Fruit fly (Drosophila melanogaster) whole organism, embryonic: ENCODE measurements around the gene slpr.

ENCODE experiments used
- Awh ChIP-seq: fragments of 200-800 bp; sonication (Bioruptor generic); IDR thresholded peaks from 2 replicates; pipeline ENCODE4, ENCODE4 v1.3.6; 2022; ENCODE audit warnings: missing biosample characterization, missing genetic modification characterization
- CG10209 ChIP-seq: fragments of 200-800 bp; sonication (Bioruptor generic); optimal IDR thresholded peaks from 3 replicates; lab custom pipeline; 2017; ENCODE audit warnings: missing biosample characterization, mild to moderate bottlenecking, missing genetic modification characterization, missing genetic modification reagents
- CG10431 ChIP-seq: fragments of 200-800 bp; sonication (Bioruptor generic); optimal IDR thresholded peaks from 3 replicates; lab custom pipeline; 2018; ENCODE audit warnings: missing biosample characterization, mild to moderate bottlenecking, missing genetic modification characterization
- CG10462 ChIP-seq: fragments of 200-800 bp; sonication (Bioruptor generic); optimal IDR thresholded peaks from 2 replicates; lab custom pipeline; 2016; ENCODE audit warnings: missing biosample characterization, missing genetic modification characterization
- CG10543 ChIP-seq: fragments of 200-800 bp; sonication (Bioruptor generic); optimal IDR thresholded peaks from 3 replicates; lab custom pipeline; 2017; ENCODE audit warnings: missing biosample characterization, mild to moderate bottlenecking, missing genetic modification characterization, moderate library complexity
- CG10565 ChIP-seq: fragments of 200-800 bp; sonication (Bioruptor generic); optimal IDR thresholded peaks from 3 replicates; lab custom pipeline; 2016; ENCODE audit warnings: missing biosample characterization, mild to moderate bottlenecking, missing genetic modification characterization
- CG13894 ChIP-seq: fragments of 200-800 bp; sonication (Bioruptor generic); optimal IDR thresholded peaks from 3 replicates; lab custom pipeline; 2018; ENCODE audit warnings: missing biosample characterization, mild to moderate bottlenecking, missing genetic modification characterization, moderate library complexity
- CG14441 ChIP-seq: fragments of 200-800 bp; sonication (Bioruptor generic); IDR thresholded peaks from 2 replicates; pipeline ENCODE4 v1.3.6; 2022; ENCODE audit warnings: missing biosample characterization, missing genetic modification characterization
- CG15011 ChIP-seq: fragments of 200-800 bp; sonication (Bioruptor generic); optimal IDR thresholded peaks from 3 replicates; lab custom pipeline; 2018; ENCODE audit warnings: missing biosample characterization, mild to moderate bottlenecking, missing genetic modification characterization
- CG1529 ChIP-seq: fragments of 200-800 bp; sonication (Bioruptor generic); optimal IDR thresholded peaks from 3 replicates; lab custom pipeline; 2018; ENCODE audit warnings: missing biosample characterization, missing genetic modification characterization
- CG15601 ChIP-seq: fragments of 200-800 bp; sonication (Bioruptor generic); optimal IDR thresholded peaks from 3 replicates; lab custom pipeline; 2019; ENCODE audit warnings: missing biosample characterization, mild to moderate bottlenecking, missing genetic modification characterization, moderate library complexity
- CG17328 ChIP-seq: fragments of 200-800 bp; sonication (Bioruptor generic); IDR thresholded peaks from 2 replicates; pipeline ENCODE4 v1.3.6; 2022; ENCODE audit warnings: missing biosample characterization, missing genetic modification characterization
- CG18262 ChIP-seq: fragments of 200-800 bp; optimal IDR thresholded peaks from 3 replicates; lab custom pipeline; 2019; ENCODE audit warnings: missing biosample characterization, mild to moderate bottlenecking, missing genetic modification characterization, moderate library complexity
- CG1832 ChIP-seq: fragments of 200-800 bp; sonication (Bioruptor generic); optimal IDR thresholded peaks from 2 replicates; lab custom pipeline; 2017; ENCODE audit warnings: missing biosample characterization, mild to moderate bottlenecking, missing genetic modification characterization, inconsistent platforms
- CG18599 ChIP-seq: fragments of 200-800 bp; sonication (Bioruptor generic); optimal IDR thresholded peaks from 3 replicates; lab custom pipeline; 2017; ENCODE audit warnings: missing biosample characterization, missing genetic modification characterization, mild to moderate bottlenecking, moderate library complexity, missing genetic modification reagents
- CG18619 ChIP-seq: fragments of 200-800 bp; sonication (Bioruptor generic); optimal IDR thresholded peaks from 3 replicates; lab custom pipeline; 2017; ENCODE audit warnings: missing biosample characterization, mild to moderate bottlenecking, missing genetic modification characterization
- CG3163 ChIP-seq: fragments of 200-800 bp; sonication (Bioruptor generic); optimal IDR thresholded peaks from 3 replicates; lab custom pipeline; 2016; ENCODE audit warnings: missing biosample characterization, missing genetic modification characterization
- CG32767 ChIP-seq: fragments of 200-800 bp; sonication (Bioruptor generic); IDR thresholded peaks from 2 replicates; pipeline ENCODE4 v1.3.6; 2022; ENCODE audit warnings: missing biosample characterization, missing genetic modification characterization
- CG6689 ChIP-seq: fragments of 200-800 bp; sonication (Bioruptor generic); IDR thresholded peaks from 2 replicates; pipeline ENCODE4 v1.3.6; 2022; ENCODE audit warnings: missing biosample characterization, missing genetic modification characterization
- CG7556 ChIP-seq: fragments of 200-800 bp; sonication (Bioruptor generic); optimal IDR thresholded peaks from 2 replicates; lab custom pipeline; 2017; ENCODE audit warnings: missing biosample characterization, mild to moderate bottlenecking, missing genetic modification characterization
- CG7745 ChIP-seq: fragments of 200-800 bp; sonication (Bioruptor generic); optimal IDR thresholded peaks from 2 replicates; lab custom pipeline; 2018; ENCODE audit warnings: missing biosample characterization, mild to moderate bottlenecking, missing genetic modification characterization, moderate library complexity
- CG7987 ChIP-seq: fragments of 200-800 bp; sonication (Bioruptor generic); optimal IDR thresholded peaks from 2 replicates; lab custom pipeline; 2018; ENCODE audit warnings: missing biosample characterization, mild to moderate bottlenecking, missing genetic modification characterization, moderate library complexity
- CG8281 ChIP-seq: fragments of 200-800 bp; sonication (Bioruptor generic); optimal IDR thresholded peaks from 2 replicates; lab custom pipeline; 2018; ENCODE audit warnings: missing biosample characterization, mild to moderate bottlenecking, missing genetic modification characterization, moderate library complexity
- CG9727 ChIP-seq: fragments of 200-800 bp; sonication (Bioruptor generic); optimal IDR thresholded peaks from 3 replicates; lab custom pipeline; 2017; ENCODE audit warnings: missing biosample characterization, mild to moderate bottlenecking, missing genetic modification characterization
- Dbx ChIP-seq: fragments of 200-800 bp; sonication (Bioruptor generic); IDR thresholded peaks from 3 replicates; pipeline ENCODE4 v1.3.6; 2022; ENCODE audit warnings: missing biosample characterization, missing genetic modification characterization
- HLHmδ ChIP-seq: fragments of 200-800 bp; sonication (Bioruptor generic); optimal IDR thresholded peaks from 2 replicates; lab custom pipeline; 2018; ENCODE audit warnings: missing biosample characterization, mild to moderate bottlenecking, missing genetic modification characterization, moderate library complexity
- HmgZ ChIP-seq: fragments of 200-800 bp; sonication (Bioruptor generic); optimal IDR thresholded peaks from 2 replicates; lab custom pipeline; 2018; ENCODE audit warnings: missing biosample characterization, mild to moderate bottlenecking, missing genetic modification characterization
- Med ChIP-seq: fragments of 200-800 bp; sonication (Bioruptor generic); peaks from one replicate; lab custom pipeline; 2016; ENCODE audit warnings: missing biosample characterization, missing genetic modification characterization, mild to moderate bottlenecking, inconsistent platforms, moderate library complexity
- NC2β ChIP-seq: fragments of 200-800 bp; sonication (Bioruptor generic); optimal IDR thresholded peaks from 2 replicates; lab custom pipeline; 2016; ENCODE audit warnings: missing biosample characterization, missing genetic modification characterization
- Poxn ChIP-seq: fragments of 200-800 bp; sonication (Bioruptor generic); IDR thresholded peaks from 2 replicates; pipeline ENCODE4 v1.3.6; 2022; ENCODE audit warnings: missing biosample characterization, missing genetic modification characterization
- Sox100B ChIP-seq: fragments of 200-800 bp; sonication (Bioruptor generic); optimal IDR thresholded peaks from 3 replicates; lab custom pipeline; 2018; ENCODE audit warnings: missing biosample characterization, mild to moderate bottlenecking, missing genetic modification characterization
- Spps ChIP-seq: fragments of 200-800 bp; sonication (Bioruptor generic); optimal IDR thresholded peaks from 2 replicates; lab custom pipeline; 2018; ENCODE audit warnings: missing biosample characterization, mild to moderate bottlenecking, missing genetic modification characterization
- Sry-β ChIP-seq: fragments of 200-800 bp; sonication (Bioruptor generic); optimal IDR thresholded peaks from 2 replicates; lab custom pipeline; 2018; ENCODE audit warnings: missing biosample characterization, mild to moderate bottlenecking, missing genetic modification characterization, moderate library complexity
- Xrp1 ChIP-seq: fragments of 200-800 bp; sonication (Bioruptor generic); IDR thresholded peaks from 2 replicates; pipeline ENCODE4 v1.3.6; 2022; ENCODE audit warnings: missing biosample characterization, missing genetic modification characterization
- aop ChIP-seq: fragments of 200-800 bp; sonication (Bioruptor generic); IDR thresholded peaks from 2 replicates; pipeline ENCODE4 v1.3.6; 2022; ENCODE audit warnings: missing biosample characterization, missing genetic modification characterization
- croc ChIP-seq: fragments of 200-800 bp; sonication (Bioruptor generic); conservative IDR thresholded peaks from 3 replicates; pipeline ENCODE4 v1.3.6; 2022; ENCODE audit warnings: missing biosample characterization, missing genetic modification characterization
- ems ChIP-seq: fragments of 200-800 bp; sonication (Bioruptor generic); optimal IDR thresholded peaks from 3 replicates; lab custom pipeline; 2016; ENCODE audit warnings: missing biosample characterization, missing genetic modification characterization
- ewg ChIP-seq: fragments of 200-800 bp; sonication (Bioruptor generic); optimal IDR thresholded peaks from 3 replicates; lab custom pipeline; 2017; ENCODE audit warnings: mild to moderate bottlenecking, missing biosample characterization, missing genetic modification reagents, missing genetic modification characterization
- gce ChIP-seq: fragments of 200-800 bp; sonication (Bioruptor generic); IDR thresholded peaks from 3 replicates; pipeline ENCODE4 v1.3.6; 2022; ENCODE audit warnings: missing biosample characterization, missing genetic modification characterization
- gsb-n ChIP-seq: fragments of 200-800 bp; sonication (Bioruptor generic); optimal IDR thresholded peaks from 3 replicates; lab custom pipeline; 2018; ENCODE audit warnings: missing biosample characterization, mild to moderate bottlenecking, missing genetic modification characterization
- h ChIP-seq: fragments of >200 bp; optimal IDR thresholded peaks from 2 replicates; lab custom pipeline; 2017
- hth ChIP-seq: fragments of >200 bp; optimal IDR thresholded peaks from 2 replicates; lab custom pipeline; 2017; ENCODE audit warnings: inconsistent platforms
- knrl ChIP-seq: fragments of 200-800 bp; sonication (Bioruptor generic); IDR thresholded peaks from 3 replicates; pipeline ENCODE4 v1.3.6; 2022; ENCODE audit warnings: missing biosample characterization, missing genetic modification characterization; ENCODE audit not compliant: partially characterized antibody
- peb ChIP-seq: fragments of 200-800 bp; sonication (Bioruptor generic); IDR thresholded peaks from 2 replicates; pipeline ENCODE4 v1.3.6; 2022; ENCODE audit warnings: missing biosample characterization, missing genetic modification characterization
- pita ChIP-seq: fragments of 200-800 bp; sonication (Bioruptor generic); optimal IDR thresholded peaks from 2 replicates; lab custom pipeline; 2017; ENCODE audit warnings: missing biosample characterization, mild to moderate bottlenecking, missing genetic modification characterization
- pum ChIP-seq: fragments of 200-800 bp; sonication (Bioruptor generic); optimal IDR thresholded peaks from 2 replicates; lab custom pipeline; 2016; ENCODE audit warnings: missing biosample characterization, missing genetic modification characterization
- shn ChIP-seq: fragments of 200-800 bp; sonication (Bioruptor generic); optimal IDR thresholded peaks from 3 replicates; lab custom pipeline; 2016; ENCODE audit warnings: missing biosample characterization, missing genetic modification characterization
- sisA ChIP-seq: fragments of 200-800 bp; sonication (Bioruptor generic); IDR thresholded peaks from 2 replicates; pipeline ENCODE4 v1.3.6; 2022; ENCODE audit warnings: missing biosample characterization, missing genetic modification characterization
- sob ChIP-seq: fragments of 200-800 bp; sonication (Bioruptor generic); IDR thresholded peaks from 2 replicates; pipeline ENCODE4 v1.3.6; 2022; ENCODE audit warnings: missing biosample characterization, missing genetic modification characterization
- tio ChIP-seq: fragments of 200-800 bp; sonication (Bioruptor generic); optimal IDR thresholded peaks from 2 replicates; lab custom pipeline; 2017; ENCODE audit warnings: missing biosample characterization, missing genetic modification characterization, inconsistent platforms
- ttk ChIP-seq: fragments of 200-800 bp; sonication (Bioruptor generic); IDR thresholded peaks from 2 replicates; pipeline ENCODE4 v2.1.2; 2022; ENCODE audit warnings: missing biosample characterization, missing genetic modification characterization
- zf30C ChIP-seq: fragments of 200-800 bp; sonication (Bioruptor generic); optimal IDR thresholded peaks from 3 replicates; lab custom pipeline; 2018; ENCODE audit warnings: missing biosample characterization, mild to moderate bottlenecking, missing genetic modification characterization

The slpr gene

DNA sequence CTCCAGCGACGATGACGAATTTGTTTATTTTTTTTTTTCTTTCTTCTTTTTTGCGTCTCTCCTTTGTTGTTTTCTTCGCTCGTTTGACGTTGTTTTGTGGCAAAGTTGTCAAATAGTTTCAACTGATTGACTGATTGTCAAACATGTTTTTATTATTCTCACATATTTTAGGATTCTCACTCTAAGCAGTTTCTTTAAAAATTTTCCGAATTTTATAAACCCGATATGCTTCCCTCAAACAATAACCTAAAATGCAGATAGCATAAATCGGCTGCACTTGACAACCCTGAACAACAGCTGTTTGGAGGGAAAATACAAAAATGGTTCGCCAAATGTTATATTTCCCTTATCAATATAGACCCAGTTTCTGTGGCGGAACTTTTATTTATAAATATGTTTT, 33.4 kb downstream of the slpr start, which contains the start of gene CG17982 (continued):
- TF ChIP-seq pum (GFP tag; lab: Kevin White, UChicago): peak; percentile 81
- peak; percentile 86 for TF ChIP-seq sob (GFP tag; lab: Robert Waterston, UW)
- TF ChIP-seq CG10543 (GFP tag; lab: Kevin White, UChicago): peak; percentile 90
- TF ChIP-seq shn (GFP tag; lab: Kevin White, UChicago): peak; percentile 80
- TF ChIP-seq CG32767 (GFP tag; lab: Robert Waterston, UW): peak; percentile 80
- peak; percentile 7 for TF ChIP-seq zf30C (GFP tag; lab: Kevin White, UChicago)
- TF ChIP-seq CG10209 (GFP tag; lab: Kevin White, UChicago): peak; percentile 74
- TF ChIP-seq ttk (GFP tag; lab: Robert Waterston, UW): peak; percentile 68
- TF ChIP-seq Dbx: peak; percentile 66
- TF ChIP-seq CG1529 (GFP tag; lab: Kevin White, UChicago): peak; percentile 63
- peak; percentile 79 for TF ChIP-seq CG9727
- TF ChIP-seq CG6689 (GFP tag; lab: Robert Waterston, UW): peak; percentile 87
- peak; percentile 83 for TF ChIP-seq CG17328 (GFP tag; lab: Robert Waterston, UW)
- TF ChIP-seq Sox100B (GFP tag; lab: Kevin White, UChicago): no peak
- TF ChIP-seq Sry-β (GFP tag; lab: Kevin White, UChicago): peak; percentile 11
- peak; percentile 85 for TF ChIP-seq Xrp1 (GFP tag; lab: Robert Waterston, UW)
- peak; percentile 61; the same call in 1 of the 2 replicates for TF ChIP-seq aop (GFP tag; lab: Robert Waterston, UW)
- TF ChIP-seq h (lab: Kevin White, UChicago): no peak
- no peak for TF ChIP-seq knrl
- no peak for TF ChIP-seq pita (GFP tag; lab: Kevin White, UChicago)
- TF ChIP-seq CG13894 (tag; lab: Kevin White, UChicago): peak; percentile 90
- peak; percentile 73 for TF ChIP-seq sisA
- peak; percentile 71 for TF ChIP-seq CG8281 (tag; lab: Kevin White, UChicago)
- TF ChIP-seq CG7987 (GFP tag; lab: Kevin White, UChicago): peak; percentile 70
- peak; percentile 74 for TF ChIP-seq CG10431
- no peak for TF ChIP-seq peb (GFP tag; lab: Robert Waterston, UW)
- TF ChIP-seq Awh: peak; percentile 53; the same call in 1 of the 2 replicates
- TF ChIP-seq CG3163 (GFP tag; lab: Kevin White, UChicago): peak; percentile 64
- no peak for TF ChIP-seq CG15011
- peak; percentile 64 for TF ChIP-seq ewg (GFP tag; lab: Kevin White, UChicago)
- TF ChIP-seq CG7745 (tag; lab: Kevin White, UChicago): no peak
- peak; percentile 98 for TF ChIP-seq Med (GFP tag; lab: Kevin White, UChicago)
- peak; percentile 87 for TF ChIP-seq CG18599 (GFP tag; lab: Kevin White, UChicago)
- peak; percentile 80 for TF ChIP-seq CG7556 (GFP tag; lab: Kevin White, UChicago)
- TF ChIP-seq CG10565 (GFP tag; lab: Kevin White, UChicago): peak; percentile 19
- TF ChIP-seq croc (GFP tag; lab: Robert Waterston, UW): peak; percentile 53
- TF ChIP-seq Poxn (GFP tag; lab: Robert Waterston, UW): no peak
- TF ChIP-seq NC2β (GFP tag; lab: Kevin White, UChicago): peak; percentile 80
- peak; percentile 48 for TF ChIP-seq CG10462 (GFP tag; lab: Kevin White, UChicago)
- TF ChIP-seq gsb-n (tag; lab: Kevin White, UChicago): peak; percentile 75
- TF ChIP-seq hth: no peak
- TF ChIP-seq ems (GFP tag; lab: Kevin White, UChicago): peak; percentile 80
- TF ChIP-seq CG18619: peak; percentile 77
- TF ChIP-seq gce (GFP tag; lab: Robert Waterston, UW): peak; percentile 63; the same call in 1 of the 3 replicates
- TF ChIP-seq tio: no peak
- TF ChIP-seq HmgZ (tag; lab: Kevin White, UChicago): peak; percentile 90
- TF ChIP-seq CG1832 (GFP tag; lab: Kevin White, UChicago): no peak
- peak; percentile 80 for TF ChIP-seq CG14441 (GFP tag; lab: Robert Waterston, UW)
- peak; percentile 96 for TF ChIP-seq CG18262
- peak; percentile 82 for TF ChIP-seq CG15601 (tag; lab: Kevin White, UChicago)
- peak; percentile 63 for TF ChIP-seq Spps (tag; lab: Kevin White, UChicago)
- TF ChIP-seq HLHmδ (GFP tag; lab: Kevin White, UChicago): no peak
